Fruit fly (Drosophila melanogaster) whole organism, wandering third instar larva: ENCODE measurements around the gene CG33630.
A peak's percentile ranks its signal among the peaks of the same experiment; 100 is the strongest.

Experiments used
- Abd-B ChIP-seq: fragments of >200 bp; optimal IDR thresholded peaks from 2 replicates; lab custom pipeline; 2017; ENCODE audit warnings: missing biosample characterization, missing genetic modification characterization
- CG32264 ChIP-seq: fragments of 200-800 bp; sonication (Bioruptor generic); optimal IDR thresholded peaks from 2 replicates; lab custom pipeline; 2016; ENCODE audit warnings: missing biosample characterization, missing genetic modification characterization
- CG9705 ChIP-seq: fragments of 200-800 bp; sonication (Bioruptor generic); optimal IDR thresholded peaks from 2 replicates; lab custom pipeline; 2018; ENCODE audit warnings: missing biosample characterization, mild to moderate bottlenecking, missing genetic modification characterization
- CrebA ChIP-seq: fragments of 200-800 bp; sonication (Bioruptor generic); optimal IDR thresholded peaks from 2 replicates; lab custom pipeline; 2016; ENCODE audit warnings: missing biosample characterization, mild to moderate bottlenecking, missing genetic modification characterization, borderline replicate concordance
- Dfd ChIP-seq: fragments of >200 bp; optimal IDR thresholded peaks from 2 replicates; lab custom pipeline; 2017; ENCODE audit warnings: missing biosample characterization, missing genetic modification characterization
- Dif ChIP-seq: fragments of 200-275, 200-300 bp; sonication (Bioruptor generic); optimal IDR thresholded peaks from 2 replicates; lab custom pipeline; 2018; ENCODE audit warnings: missing biosample characterization, missing genetic modification characterization; ENCODE audit not compliant: partially characterized antibody
- GATAd ChIP-seq: sonication (Bioruptor generic); optimal IDR thresholded peaks from 2 replicates; lab custom pipeline; 2016; ENCODE audit warnings: missing biosample characterization, missing genetic modification characterization
- HLH106 ChIP-seq: fragments of 200-800 bp; optimal IDR thresholded peaks from 3 replicates; lab custom pipeline; 2019; ENCODE audit warnings: missing biosample characterization, mild to moderate bottlenecking, missing genetic modification characterization, moderate library complexity
- Hnf4 ChIP-seq: fragments of 200-800 bp; sonication (Bioruptor generic); optimal IDR thresholded peaks from 2 replicates; lab custom pipeline; 2016; ENCODE audit warnings: missing biosample characterization, mild to moderate bottlenecking, missing genetic modification characterization
- Hr78 ChIP-seq: fragments of >200 bp; optimal IDR thresholded peaks from 2 replicates; lab custom pipeline; 2017; ENCODE audit warnings: missing biosample characterization, missing genetic modification characterization
- Hr83 ChIP-seq: fragments of 200-300 bp; sonication (Bioruptor generic); optimal IDR thresholded peaks from 2 replicates; lab custom pipeline; 2016; ENCODE audit warnings: missing biosample characterization, mild to moderate bottlenecking, missing genetic modification characterization, moderate library complexity; ENCODE audit not compliant: poor library complexity, severe bottlenecking
- Jra ChIP-seq: sonication (Bioruptor generic); optimal IDR thresholded peaks from 2 replicates; lab custom pipeline; 2016; ENCODE audit warnings: missing biosample characterization, missing genetic modification characterization
- Mio ChIP-seq: sonication (Bioruptor generic); optimal IDR thresholded peaks from 2 replicates; lab custom pipeline; 2016; ENCODE audit warnings: missing biosample characterization, missing genetic modification characterization
- Myc ChIP-seq: fragments of >200 bp; optimal IDR thresholded peaks from 2 replicates; lab custom pipeline; 2017
- N ChIP-seq: fragments of >200 bp; optimal IDR thresholded peaks from 2 replicates; lab custom pipeline; 2018; ENCODE audit warnings: missing biosample characterization, missing external identifiers, missing genetic modification characterization
- OdsH ChIP-seq: fragments of 200-800 bp; sonication (Bioruptor generic); optimal IDR thresholded peaks from 2 replicates; lab custom pipeline; 2016; ENCODE audit warnings: missing biosample characterization, mild to moderate bottlenecking, missing genetic modification characterization
- Rel ChIP-seq, 2 experiments: fragments of 200-800 bp; sonication (Bioruptor generic) in 1 of 2; optimal IDR thresholded peaks; 2 replicates in 1 of 2; 3 replicates in 1 of 2; lab custom pipeline; 2016 to 2019; ENCODE audit warnings: mild to moderate bottlenecking in 2 of 2, missing biosample characterization in 2 of 2, missing genetic modification characterization in 2 of 2, moderate library complexity in 1 of 2
- Sp1 ChIP-seq: fragments of 200-800 bp; sonication (Bioruptor generic); optimal IDR thresholded peaks from 3 replicates; lab custom pipeline; 2019; ENCODE audit warnings: missing biosample characterization, mild to moderate bottlenecking, missing genetic modification characterization, moderate library complexity
- Vsx2 ChIP-seq: fragments of 200-300, 225-300 bp; sonication (Bioruptor generic); optimal IDR thresholded peaks from 2 replicates; lab custom pipeline; 2018; ENCODE audit warnings: missing biosample characterization, missing genetic modification characterization; ENCODE audit not compliant: partially characterized antibody
- br ChIP-seq: fragments of 200-800 bp; sonication (Bioruptor generic); optimal IDR thresholded peaks from 2 replicates; lab custom pipeline; 2016; ENCODE audit warnings: missing biosample characterization, missing genetic modification characterization
- brk ChIP-seq: fragments of 200-800 bp; sonication (Bioruptor generic); optimal IDR thresholded peaks from 2 replicates; lab custom pipeline; 2016; ENCODE audit warnings: missing biosample characterization, mild to moderate bottlenecking, missing genetic modification characterization
- dl ChIP-seq, 2 experiments: fragments of 175-275, 200-275 bp in 1 of 2; fragments of 200-275 bp in 1 of 2; sonication (Bioruptor generic); optimal IDR thresholded peaks; lab custom pipeline; 2018; ENCODE audit warnings: mild to moderate bottlenecking in 2 of 2, missing biosample characterization in 2 of 2, missing genetic modification characterization in 2 of 2, moderate library complexity in 2 of 2; ENCODE audit not compliant: partially characterized antibody in 2 of 2, insufficient read depth in 1 of 2
- dmrt93B ChIP-seq: fragments of 200-800 bp; sonication (Bioruptor generic); optimal IDR thresholded peaks from 2 replicates; lab custom pipeline; 2018; ENCODE audit warnings: missing biosample characterization, mild to moderate bottlenecking, missing genetic modification characterization
- dsf ChIP-seq: sonication (Bioruptor generic); optimal IDR thresholded peaks from 2 replicates; lab custom pipeline; 2016; ENCODE audit warnings: missing biosample characterization, missing genetic modification characterization, borderline replicate concordance
- ey ChIP-seq: fragments of 200-800 bp; sonication (Bioruptor generic); optimal IDR thresholded peaks from 2 replicates; lab custom pipeline; 2016; ENCODE audit warnings: missing biosample characterization, missing genetic modification characterization
- foxo ChIP-seq, 2 experiments: fragments of 200-800 bp; sonication (Bioruptor generic); optimal IDR thresholded peaks; 2 replicates in 1 of 2; 3 replicates in 1 of 2; lab custom pipeline; 2016 to 2017; ENCODE audit warnings: missing biosample characterization in 2 of 2, missing genetic modification characterization in 2 of 2
- fru ChIP-seq: fragments of 200-800 bp; sonication (Bioruptor generic); optimal IDR thresholded peaks from 3 replicates; lab custom pipeline; 2016; ENCODE audit warnings: missing biosample characterization, mild to moderate bottlenecking, missing genetic modification characterization
- h ChIP-seq: fragments of 200-800 bp; sonication (Bioruptor generic); optimal IDR thresholded peaks from 3 replicates; lab custom pipeline; 2016; ENCODE audit warnings: missing biosample characterization, mild to moderate bottlenecking, missing genetic modification characterization
- jim ChIP-seq: fragments of 175-275, 200-325 bp; sonication (Bioruptor generic); optimal IDR thresholded peaks from 2 replicates; lab custom pipeline; 2016; ENCODE audit warnings: missing biosample characterization, mild to moderate bottlenecking, missing genetic modification characterization
- lola ChIP-seq: fragments of >200 bp; optimal IDR thresholded peaks from 2 replicates; lab custom pipeline; 2017; ENCODE audit warnings: missing biosample characterization, missing genetic modification characterization
- pan ChIP-seq: fragments of >200 bp; optimal IDR thresholded peaks from 2 replicates; lab custom pipeline; 2017
- psq ChIP-seq: fragments of 200-800 bp; sonication (Bioruptor generic); optimal IDR thresholded peaks from 3 replicates; lab custom pipeline; 2017; ENCODE audit warnings: missing biosample characterization, mild to moderate bottlenecking, missing genetic modification characterization, moderate library complexity
- rgr ChIP-seq: fragments of 200-800 bp; sonication (Bioruptor generic); optimal IDR thresholded peaks from 3 replicates; lab custom pipeline; 2016; ENCODE audit warnings: missing biosample characterization, mild to moderate bottlenecking, missing genetic modification characterization
- sage ChIP-seq: fragments of 200-800 bp; sonication (Bioruptor generic); optimal IDR thresholded peaks from 2 replicates; lab custom pipeline; 2016; ENCODE audit warnings: missing biosample characterization, mild to moderate bottlenecking, missing genetic modification characterization
- sv ChIP-seq: fragments of 200-800 bp; sonication (Bioruptor generic); optimal IDR thresholded peaks from 3 replicates; lab custom pipeline; 2016; ENCODE audit warnings: missing biosample characterization, missing genetic modification characterization
- tai ChIP-seq: sonication (Bioruptor generic); optimal IDR thresholded peaks from 2 replicates; lab custom pipeline; 2016; ENCODE audit warnings: missing biosample characterization, missing genetic modification characterization
- usp ChIP-seq: fragments of >200 bp; optimal IDR thresholded peaks from 2 replicates; lab custom pipeline; 2017; ENCODE audit warnings: missing biosample characterization, missing genetic modification characterization
- woc ChIP-seq: sonication (Bioruptor generic); optimal IDR thresholded peaks from 2 replicates; lab custom pipeline; 2016; ENCODE audit warnings: missing biosample characterization, mild to moderate bottlenecking, missing genetic modification characterization

The CG33630 gene

DNA sequence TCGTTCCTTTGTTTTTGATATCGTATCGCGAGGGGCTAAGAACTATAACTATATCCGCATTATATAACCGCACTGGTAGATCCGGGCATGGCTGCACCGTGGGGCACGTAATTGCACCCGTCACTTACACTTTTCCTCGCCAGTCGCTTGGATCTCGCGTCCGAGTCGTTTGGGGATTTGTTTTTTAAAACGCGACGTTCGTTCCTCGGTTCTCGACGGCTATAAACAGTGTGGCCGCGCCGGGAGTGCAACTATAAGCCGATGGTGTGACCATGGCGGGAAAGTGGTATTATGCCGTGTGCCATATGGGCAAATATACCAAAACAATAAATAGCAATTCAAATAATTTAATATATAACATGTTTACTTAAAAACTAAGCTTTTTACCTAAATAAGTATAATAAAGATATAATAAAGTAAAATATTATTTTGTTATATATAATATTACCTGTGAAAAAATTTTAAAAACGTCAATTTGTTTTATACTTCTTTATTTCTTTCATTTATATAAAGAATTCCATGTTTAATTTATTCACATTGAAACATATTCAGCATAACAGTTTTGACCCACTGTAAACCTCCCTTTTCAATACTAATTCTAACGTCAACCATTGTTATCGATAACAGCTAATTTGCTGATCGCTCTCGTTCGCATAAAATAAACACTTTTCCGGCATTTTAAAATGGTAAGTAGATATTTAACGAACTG, 19.6 kb upstream of the CG33630 start, which contains the start of the genes Mical and CG3909:
Gene Mical, minus strand, starts transcription at position 232 of the 709 bp plus-strand sequence.
Gene CG3909, plus strand, starts transcription at position 607 of the 709 bp plus-strand sequence.
- TF ChIP-seq CG9705 (peak; percentile 49), foxo (GFP tag; optimal IDR thresholded peaks at IDR 0.05; lab: Kevin White, UChicago) (peak in 1 of 2 experiments; percentile 87), jim (GFP tag; lab: Kevin White, UChicago) (peak; percentile 25), Hr78 (GFP tag; lab: Kevin White, UChicago) (no peak), pan (lab: Kevin White, UChicago) (no peak), Hr83 (GFP tag; lab: Kevin White, UChicago) (peak; percentile 51), CG32264 (GFP tag; lab: Kevin White, UChicago) (no peak), br (GFP tag; lab: Kevin White, UChicago) (peak; percentile 15), Myc (lab: Kevin White, UChicago) (no peak), dsf (peak; percentile 65), dl (GFP tag; optimal IDR thresholded peaks at IDR 0.05; lab: Kevin White, UChicago; ENCODE audit: insufficient read depth in 1 of 2, partially characterized antibody in 2 of 2) (no peak), psq (GFP tag; lab: Kevin White, UChicago) (peak; percentile 74), h (GFP tag; lab: Kevin White, UChicago) (peak; percentile 71), Rel (GFP tag; optimal IDR thresholded peaks at IDR 0.05; lab: Kevin White, UChicago) (no peak), Rel (tag; optimal IDR thresholded peaks at IDR 0.05; lab: Kevin White, UChicago) (peak; percentile 77), usp (no peak), fru (peak; percentile 67), ey (GFP tag; lab: Kevin White, UChicago) (peak; percentile 52), CrebA (GFP tag; lab: Kevin White, UChicago) (no peak), woc (peak; percentile 60), rgr (GFP tag; lab: Kevin White, UChicago) (peak; percentile 69), brk (GFP tag; lab: Kevin White, UChicago) (no peak), Vsx2 (GFP tag; lab: Kevin White, UChicago) (peak; percentile 94), OdsH (GFP tag; lab: Kevin White, UChicago) (peak; percentile 68), Abd-B (no peak), dmrt93B (GFP tag; lab: Kevin White, UChicago) (no peak), Jra (peak; percentile 16), GATAd (GFP tag; lab: Kevin White, UChicago) (no peak), Mio (GFP tag; lab: Kevin White, UChicago) (no peak), Dfd (GFP tag; lab: Kevin White, UChicago) (no peak), N (GFP tag; lab: Kevin White, UChicago) (no peak), Dif (GFP tag; lab: Kevin White, UChicago) (peak; percentile 59), lola (GFP tag; lab: Kevin White, UChicago) (no peak), sage (GFP tag; lab: Kevin White, UChicago) (peak; percentile 15), Sp1 (peak; percentile 86), tai (no peak), HLH106 (peak; percentile 89), sv (peak; percentile 36), Hnf4 (GFP tag; lab: Kevin White, UChicago) (peak; percentile 82)

DNA sequence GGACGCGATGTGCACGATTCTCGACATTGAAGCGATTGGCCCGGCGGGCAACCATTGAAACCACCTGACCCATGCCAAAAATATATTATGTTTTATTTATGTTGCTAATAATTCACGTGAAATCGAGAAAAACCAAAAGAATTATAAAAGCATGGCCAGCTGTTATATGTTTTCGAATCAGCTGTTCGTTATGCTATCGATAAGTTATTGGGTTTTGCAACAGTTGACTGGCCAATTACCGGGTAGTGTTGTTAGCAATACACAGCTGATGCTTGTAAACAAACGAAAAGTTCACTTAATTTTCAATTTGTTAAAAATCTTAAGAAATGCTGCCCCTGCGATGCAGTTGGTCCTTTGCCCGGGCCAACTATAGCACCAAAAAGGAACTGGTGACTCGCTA, 17.1 kb upstream of the CG33630 start, which contains the start of the genes CG11722 and mtTFB2:
Gene CG11722, minus strand, starts transcription at position 200 of the 400 bp plus-strand sequence.
Gene mtTFB2, plus strand, starts transcription at position 232 of the 400 bp plus-strand sequence.
- no peak for TF ChIP-seq Abd-B
- no peak for TF ChIP-seq usp
- TF ChIP-seq CrebA (GFP tag; lab: Kevin White, UChicago): no peak
- TF ChIP-seq Vsx2 (GFP tag; lab: Kevin White, UChicago): peak; percentile 91
- no peak for TF ChIP-seq br (GFP tag; lab: Kevin White, UChicago)
- TF ChIP-seq Rel (GFP tag; optimal IDR thresholded peaks at IDR 0.05; lab: Kevin White, UChicago): no peak
- TF ChIP-seq Rel (tag; optimal IDR thresholded peaks at IDR 0.05; lab: Kevin White, UChicago): peak; percentile 5
- TF ChIP-seq N (GFP tag; lab: Kevin White, UChicago): no peak
- TF ChIP-seq OdsH (GFP tag; lab: Kevin White, UChicago): no peak
- peak; percentile 50 for TF ChIP-seq Hnf4 (GFP tag; lab: Kevin White, UChicago)
